Fruit fly (Drosophila melanogaster) whole organism, embryonic: ENCODE data around the gene Mfe2.
A peak's percentile ranks its signal among the peaks of the same experiment; 100 is the strongest.

Experiments used
- Antp ChIP-seq: fragments of 200-800 bp; sonication (Bioruptor generic); optimal IDR thresholded peaks from 3 replicates; lab custom pipeline; 2016; ENCODE audit warnings: missing biosample characterization, missing genetic modification characterization
- BtbVII ChIP-seq: fragments of 200-800 bp; sonication (Bioruptor generic); optimal IDR thresholded peaks from 3 replicates; lab custom pipeline; 2017; ENCODE audit warnings: missing biosample characterization, mild to moderate bottlenecking, missing genetic modification characterization
- CG10959 ChIP-seq: fragments of 200-800 bp; sonication (Bioruptor generic); IDR thresholded peaks from 2 replicates; pipeline ENCODE4 v1.3.6; 2022; ENCODE audit warnings: missing biosample characterization, missing genetic modification characterization
- CG13775 ChIP-seq: fragments of 200-800 bp; sonication (Bioruptor generic); optimal IDR thresholded peaks from 3 replicates; lab custom pipeline; 2017; ENCODE audit warnings: missing biosample characterization, mild to moderate bottlenecking, missing genetic modification characterization
- CG14860 ChIP-seq: fragments of 200-800 bp; sonication (Bioruptor generic); IDR thresholded peaks from 3 replicates; pipeline ENCODE4 v1.3.6; 2022; ENCODE audit warnings: missing biosample characterization, missing genetic modification characterization; ENCODE audit not compliant: partially characterized antibody
- CG15073 ChIP-seq: fragments of 200-800 bp; sonication (Bioruptor generic); optimal IDR thresholded peaks from 2 replicates; lab custom pipeline; 2016; ENCODE audit warnings: missing biosample characterization, missing genetic modification characterization
- CG2889 ChIP-seq: fragments of 200-800 bp; sonication (Bioruptor generic); IDR thresholded peaks from 3 replicates; pipeline ENCODE4 v1.3.6; 2022; ENCODE audit warnings: missing biosample characterization, missing genetic modification characterization
- CG32772 ChIP-seq: fragments of 200-800 bp; sonication (Bioruptor generic); IDR thresholded peaks from 2 replicates; pipeline ENCODE4 v1.3.6; 2022; ENCODE audit warnings: missing biosample characterization, missing genetic modification characterization
- CG34376 ChIP-seq: fragments of 200-800 bp; sonication (Bioruptor generic); optimal IDR thresholded peaks from 2 replicates; lab custom pipeline; 2018; ENCODE audit warnings: missing biosample characterization, mild to moderate bottlenecking, missing genetic modification characterization
- CG5245 ChIP-seq: fragments of 200-800 bp; sonication (Bioruptor generic); optimal IDR thresholded peaks from 3 replicates; lab custom pipeline; 2016; ENCODE audit warnings: missing biosample characterization, missing genetic modification characterization
- CG6272 ChIP-seq: fragments of 200-800 bp; sonication (Bioruptor generic); IDR thresholded peaks from 2 replicates; pipeline ENCODE4 v1.3.6; 2022; ENCODE audit warnings: missing biosample characterization, missing genetic modification characterization
- CG6683 ChIP-seq: fragments of 200-800 bp; sonication (Bioruptor generic); optimal IDR thresholded peaks from 2 replicates; lab custom pipeline; 2017; ENCODE audit warnings: missing biosample characterization, mild to moderate bottlenecking, missing genetic modification characterization, missing genetic modification reagents
- CG6813 ChIP-seq: fragments of 200-800 bp; sonication (Bioruptor generic); optimal IDR thresholded peaks from 2 replicates; lab custom pipeline; 2017; ENCODE audit warnings: missing biosample characterization, missing genetic modification characterization, mild to moderate bottlenecking, moderate library complexity, missing genetic modification reagents
- CG7372 ChIP-seq: fragments of 200-800 bp; sonication (Bioruptor generic); IDR thresholded peaks from 2 replicates; pipeline ENCODE4 v1.3.6; 2022; ENCODE audit warnings: missing biosample characterization, missing genetic modification characterization
- CG7963 ChIP-seq: fragments of 200-800 bp; sonication (Bioruptor generic); IDR thresholded peaks from 3 replicates; pipeline ENCODE4 v1.3.6; 2022; ENCODE audit warnings: missing biosample characterization, missing genetic modification characterization; ENCODE audit not compliant: partially characterized antibody
- CG8089 ChIP-seq: fragments of 200-800 bp; sonication (Bioruptor generic); optimal IDR thresholded peaks from 3 replicates; lab custom pipeline; 2016; ENCODE audit warnings: missing biosample characterization, missing genetic modification characterization
- CG9609 ChIP-seq: fragments of 200-800 bp; sonication (Bioruptor generic); optimal IDR thresholded peaks from 3 replicates; lab custom pipeline; 2016; ENCODE audit warnings: missing biosample characterization, missing genetic modification characterization
- CHES-1-like ChIP-seq: fragments of 200-800 bp; sonication (Bioruptor generic); optimal IDR thresholded peaks from 2 replicates; lab custom pipeline; 2016; ENCODE audit warnings: missing biosample characterization, missing genetic modification characterization
- D ChIP-seq, 2 experiments: fragments of 200-800 bp in 1 of 2; fragments of >200 bp in 1 of 2; sonication (Bioruptor generic) in 1 of 2; optimal IDR thresholded peaks; 2 replicates in 1 of 2; 3 replicates in 1 of 2; lab custom pipeline; 2017; ENCODE audit warnings: mild to moderate bottlenecking in 1 of 2, missing biosample characterization in 1 of 2, missing genetic modification characterization in 1 of 2, missing genetic modification reagents in 1 of 2
- Dbx ChIP-seq: fragments of 200-800 bp; sonication (Bioruptor generic); IDR thresholded peaks from 3 replicates; pipeline ENCODE4 v1.3.6; 2022; ENCODE audit warnings: missing biosample characterization, missing genetic modification characterization
- Dll ChIP-seq: fragments of 200-800 bp; sonication (Bioruptor generic); IDR thresholded peaks from 4 replicates; pipeline ENCODE4 v1.3.6; 2022; ENCODE audit warnings: missing biosample characterization, missing genetic modification characterization; ENCODE audit not compliant: partially characterized antibody
- Dp ChIP-seq: fragments of 200-800 bp; sonication (Bioruptor generic); optimal IDR thresholded peaks from 2 replicates; lab custom pipeline; 2018; ENCODE audit warnings: missing biosample characterization, mild to moderate bottlenecking, missing genetic modification characterization, moderate library complexity
- E2f2 ChIP-seq: fragments of 200-800 bp; sonication (Bioruptor generic); IDR thresholded peaks from 2 replicates; pipeline ENCODE4 v1.3.6; 2022; ENCODE audit warnings: missing biosample characterization, missing genetic modification characterization
- MTF-1 ChIP-seq: fragments of 200-800 bp; sonication (Bioruptor generic); optimal IDR thresholded peaks from 2 replicates; lab custom pipeline; 2018; ENCODE audit warnings: missing biosample characterization, mild to moderate bottlenecking, missing genetic modification characterization, borderline replicate concordance
- Oli ChIP-seq: fragments of 200-800 bp; sonication (Bioruptor generic); optimal IDR thresholded peaks from 2 replicates; lab custom pipeline; 2018; ENCODE audit warnings: missing biosample characterization, mild to moderate bottlenecking, missing genetic modification characterization, moderate library complexity
- Rfx ChIP-seq: fragments of 200-800 bp; sonication (Bioruptor generic); IDR thresholded peaks from 2 replicates; pipeline ENCODE4 v1.3.6; 2022; ENCODE audit warnings: missing biosample characterization, missing genetic modification characterization
- Usf ChIP-seq: fragments of 200-800 bp; sonication (Bioruptor generic); optimal IDR thresholded peaks from 2 replicates; lab custom pipeline; 2017; ENCODE audit warnings: missing genotype, missing biosample characterization, missing genetic modification characterization
- ap ChIP-seq: fragments of 200-800 bp; sonication (Bioruptor generic); IDR thresholded peaks from 2 replicates; pipeline ENCODE4 v1.3.6; 2022; ENCODE audit warnings: missing biosample characterization, missing genetic modification characterization
- bcd ChIP-seq: fragments of 200-800 bp; sonication (Bioruptor generic); optimal IDR thresholded peaks from 2 replicates; lab custom pipeline; 2017; ENCODE audit warnings: missing biosample characterization, mild to moderate bottlenecking, missing genetic modification characterization
- cato ChIP-seq: fragments of 200-800 bp; sonication (Bioruptor generic); optimal IDR thresholded peaks from 2 replicates; lab custom pipeline; 2016; ENCODE audit warnings: missing biosample characterization, missing genetic modification characterization, borderline replicate concordance
- ci ChIP-seq: fragments of 200-800 bp; sonication (Bioruptor generic); IDR thresholded peaks from 3 replicates; pipeline ENCODE4 v1.3.6; 2022; ENCODE audit warnings: missing biosample characterization, missing genetic modification characterization
- cwo ChIP-seq: fragments of 200-800 bp; sonication (Bioruptor generic); optimal IDR thresholded peaks from 3 replicates; lab custom pipeline; 2017; ENCODE audit warnings: missing biosample characterization, missing genetic modification characterization, mild to moderate bottlenecking, moderate library complexity, missing genetic modification reagents
- dati ChIP-seq: fragments of 200-800 bp; sonication (Bioruptor generic); IDR thresholded peaks from 2 replicates; pipeline ENCODE4 v1.3.6; 2022; ENCODE audit warnings: missing biosample characterization, missing genetic modification characterization
- disco-r ChIP-seq: fragments of 200-800 bp; sonication (Bioruptor generic); optimal IDR thresholded peaks from 2 replicates; lab custom pipeline; 2016; ENCODE audit warnings: missing biosample characterization, missing genetic modification characterization
- dmrt11E ChIP-seq: fragments of 200-800 bp; sonication (Bioruptor generic); optimal IDR thresholded peaks from 3 replicates; lab custom pipeline; 2018; ENCODE audit warnings: missing biosample characterization, mild to moderate bottlenecking, missing genetic modification characterization, moderate library complexity
- dmrt99B ChIP-seq: fragments of 200-800 bp; sonication (Bioruptor generic); optimal IDR thresholded peaks from 2 replicates; lab custom pipeline; 2018; ENCODE audit warnings: missing biosample characterization, mild to moderate bottlenecking, missing genetic modification characterization, moderate library complexity
- eve ChIP-seq, 2 experiments: fragments of >200 bp; optimal IDR thresholded peaks; 2 replicates each; lab custom pipeline; 2017; ENCODE audit warnings: missing biosample characterization in 2 of 2, missing genetic modification characterization in 2 of 2
- exex ChIP-seq: fragments of 200-800 bp; sonication (Bioruptor generic); optimal IDR thresholded peaks from 4 replicates; lab custom pipeline; 2018; ENCODE audit warnings: missing biosample characterization, mild to moderate bottlenecking, missing genetic modification characterization, moderate library complexity
- eyg ChIP-seq: fragments of 200-800 bp; sonication (Bioruptor generic); optimal IDR thresholded peaks from 3 replicates; lab custom pipeline; 2016; ENCODE audit warnings: missing biosample characterization, missing genetic modification characterization
- grau ChIP-seq: fragments of 200-800 bp; optimal IDR thresholded peaks from 3 replicates; lab custom pipeline; 2019; ENCODE audit warnings: missing biosample characterization, mild to moderate bottlenecking, missing genetic modification characterization, moderate library complexity
- gt ChIP-seq: fragments of 200-800 bp; sonication (Bioruptor generic); IDR thresholded peaks from 2 replicates; pipeline ENCODE4 v1.3.6; 2022; ENCODE audit warnings: missing biosample characterization, missing genetic modification characterization
- ken ChIP-seq: fragments of 200-800 bp; sonication (Bioruptor generic); IDR thresholded peaks from 3 replicates; pipeline ENCODE4 v1.3.6; 2022; ENCODE audit warnings: missing biosample characterization, missing genetic modification characterization
- maf-S ChIP-seq: fragments of 200-800 bp; sonication (Bioruptor generic); optimal IDR thresholded peaks from 2 replicates; lab custom pipeline; 2016; ENCODE audit warnings: missing biosample characterization, missing genetic modification characterization
- oc ChIP-seq: fragments of 200-800 bp; sonication (Bioruptor generic); optimal IDR thresholded peaks from 2 replicates; lab custom pipeline; 2018; ENCODE audit warnings: missing biosample characterization, mild to moderate bottlenecking, missing genetic modification characterization, moderate library complexity
- prd ChIP-seq, 3 experiments: fragments of >200 bp in 2 of 3; fragments of 200-800 bp in 1 of 3; sonication (Bioruptor generic) in 1 of 3; optimal IDR thresholded peaks in 2 of 3; IDR thresholded peaks in 1 of 3; 2 replicates in 2 of 3; 3 replicates in 1 of 3; pipeline versions ENCODE4 v1.3.6 to Lab custom; 2017 to 2022; ENCODE audit warnings: missing biosample characterization in 1 of 3, missing genetic modification characterization in 1 of 3
- pum ChIP-seq: fragments of 200-800 bp; sonication (Bioruptor generic); optimal IDR thresholded peaks from 2 replicates; lab custom pipeline; 2016; ENCODE audit warnings: missing biosample characterization, missing genetic modification characterization
- repo ChIP-seq: fragments of 200-800 bp; sonication (Bioruptor generic); optimal IDR thresholded peaks from 2 replicates; lab custom pipeline; 2016; ENCODE audit warnings: missing biosample characterization, missing genetic modification characterization
- sc ChIP-seq, 3 experiments: fragments of >200 bp in 2 of 3; fragments of 200-800 bp in 1 of 3; sonication (Bioruptor generic) in 1 of 3; optimal IDR thresholded peaks; 2 replicates in 2 of 3; 3 replicates in 1 of 3; lab custom pipeline; 2017; ENCODE audit warnings: mild to moderate bottlenecking in 1 of 3, missing biosample characterization in 1 of 3, missing genetic modification characterization in 1 of 3, missing genetic modification reagents in 1 of 3

Mfe2 gene

DNA sequence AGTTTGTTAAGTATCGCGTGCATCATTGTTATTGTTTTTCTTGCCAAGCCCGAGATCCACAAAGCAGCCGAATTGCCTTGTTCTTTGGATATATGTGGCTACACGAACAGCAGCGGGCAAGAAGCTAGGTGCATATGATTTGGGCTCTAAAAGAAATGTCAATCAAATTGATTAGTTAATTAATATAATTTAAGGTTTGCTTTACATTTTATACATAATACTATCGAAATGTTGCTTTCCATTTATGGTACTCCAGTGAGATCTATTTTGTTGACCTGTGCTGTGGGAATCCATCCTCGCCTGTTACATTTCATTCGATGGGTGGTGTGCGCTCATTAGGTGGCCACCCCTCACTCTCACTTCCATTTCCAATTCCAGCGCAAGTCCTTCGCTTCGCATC, 7.3 kb upstream of the Mfe2 start (continued):
- TF ChIP-seq CG15073 (GFP tag; lab: Kevin White, UChicago) (peak; percentile 38), exex (tag; lab: Kevin White, UChicago) (peak; percentile 25), Usf (peak; percentile 55), CG10959 (peak; percentile 80), dmrt11E (tag; lab: Kevin White, UChicago) (peak; percentile 86), CG9609 (peak; percentile 12), sc (optimal IDR thresholded peaks at IDR 0.05; lab: Kevin White, UChicago) (no peak), sc (GFP tag; optimal IDR thresholded peaks at IDR 0.05; lab: Kevin White, UChicago) (peak; percentile 56), oc (peak; percentile 74), disco-r (GFP tag; lab: Kevin White, UChicago) (no peak), bcd (GFP tag; lab: Kevin White, UChicago) (peak; percentile 68), MTF-1 (GFP tag; lab: Kevin White, UChicago) (peak; percentile 20), ci (GFP tag; lab: Robert Waterston, UW) (peak; percentile 93), D (optimal IDR thresholded peaks at IDR 0.05; lab: Kevin White, UChicago) (no peak), D (GFP tag; optimal IDR thresholded peaks at IDR 0.05; lab: Kevin White, UChicago) (peak; percentile 73), Dll (GFP tag; lab: Robert Waterston, UW) (no peak), CG6813 (GFP tag; lab: Kevin White, UChicago) (peak; percentile 79), ap (GFP tag; lab: Robert Waterston, UW) (peak; percentile 66; the same call in 1 of the 2 replicates), Dbx (GFP tag; lab: Robert Waterston, UW) (peak; percentile 77), CG6683 (GFP tag; lab: Kevin White, UChicago) (peak; percentile 45), E2f2 (peak; percentile 55; the same call in 1 of the 2 replicates), Oli (tag; lab: Kevin White, UChicago) (peak; percentile 79), prd (optimal IDR thresholded peaks at IDR 0.05; lab: Kevin White, UChicago) (no peak), prd (GFP tag; IDR thresholded peaks at IDR 0.05; lab: Robert Waterston, UW) (peak; percentile 89), maf-S (GFP tag; lab: Kevin White, UChicago) (peak; percentile 15), gt (GFP tag; lab: Robert Waterston, UW) (no peak), eve (GFP tag; optimal IDR thresholded peaks at IDR 0.05; lab: Kevin White, UChicago) (no peak), eyg (no peak), cwo (GFP tag; lab: Kevin White, UChicago) (peak; percentile 71), dati (GFP tag; lab: Robert Waterston, UW) (peak; percentile 28; the same call in 1 of the 2 replicates), CG7372 (GFP tag; lab: Robert Waterston, UW) (peak; percentile 51; the same call in 1 of the 2 replicates), CG2889 (GFP tag; lab: Robert Waterston, UW) (peak; percentile 39; the same call in 1 of the 3 replicates), ken (GFP tag; lab: Robert Waterston, UW) (peak; percentile 75), CG32772 (GFP tag; lab: Robert Waterston, UW) (peak; percentile 67), CG5245 (GFP tag; lab: Kevin White, UChicago) (peak; percentile 72), Antp (peak; percentile 37), dmrt99B (tag; lab: Kevin White, UChicago) (peak; percentile 84), grau (tag; lab: Kevin White, UChicago) (peak; percentile 81), CG8089 (peak; percentile 45), Rfx (GFP tag; lab: Robert Waterston, UW) (peak; percentile 77), Dp (GFP tag; lab: Kevin White, UChicago) (no peak), cato (GFP tag; lab: Kevin White, UChicago) (peak; percentile 47), BtbVII (GFP tag; lab: Kevin White, UChicago) (peak; percentile 55), CHES-1-like (GFP tag; lab: Kevin White, UChicago) (no peak), CG6272 (GFP tag; lab: Robert Waterston, UW) (peak; percentile 53; the same call in 1 of the 2 replicates), pum (GFP tag; lab: Kevin White, UChicago) (peak; percentile 59), CG14860 (GFP tag; lab: Robert Waterston, UW) (no peak), CG34376 (GFP tag; lab: Kevin White, UChicago) (peak; percentile 56), CG7963 (no peak), CG13775 (peak; percentile 68), repo (GFP tag; lab: Kevin White, UChicago) (no peak)
